Worm (Caenorhabditis elegans): ENCODE results near the gene xnd-1.

The xnd-1 gene

ce11 chrIII:5603439-5603986 is 747 bp upstream of the xnd-1 start, which contains the start of gene madf-11:
Gene madf-11, minus strand, starts transcription at chrIII:5603489.
- peak; percentile 73 for TF ChIP-seq ceh-90 (tag; optimal IDR thresholded peaks at IDR 0.05)
- peak; percentile 92 for TF ChIP-seq rnt-1 (tag; optimal IDR thresholded peaks at IDR 0.05)
- peak; percentile 23 for TF ChIP-seq F16B12.6 (tag; optimal IDR thresholded peaks at IDR 0.05)
- TF ChIP-seq lin-35 (GFP tag; optimal IDR thresholded peaks at IDR 0.05): peak; percentile 70 to 83
- TF ChIP-seq jun-1 (tag; optimal IDR thresholded peaks at IDR 0.05): no peak
- no peak for TF ChIP-seq tlp-1 (tag; optimal IDR thresholded peaks at IDR 0.05)
- no peak for TF ChIP-seq efl-3 (GFP tag; optimal IDR thresholded peaks at IDR 0.05)
- peak; percentile 49 for TF ChIP-seq nhr-90 (tag; optimal IDR thresholded peaks at IDR 0.05; ENCODE audit: poor library complexity)
- TF ChIP-seq irx-1 (tag; optimal IDR thresholded peaks at IDR 0.05): peak; percentile 10
- peak; percentile 48 to 76 (median 75) for TF ChIP-seq dpl-1 (GFP tag; optimal IDR thresholded peaks at IDR 0.05)
- peak; percentile 62 for TF ChIP-seq lin-13 (GFP tag; optimal IDR thresholded peaks at IDR 0.05)
- TF ChIP-seq nhr-76 (tag; optimal IDR thresholded peaks at IDR 0.05): no peak
- TF ChIP-seq mep-1 (tag; optimal IDR thresholded peaks at IDR 0.05): peak; percentile 76
- no peak for TF ChIP-seq hpl-2 (GFP tag; optimal IDR thresholded peaks at IDR 0.05)
- peak; percentile 58 for TF ChIP-seq xbp-1 (tag; optimal IDR thresholded peaks at IDR 0.05)
- TF ChIP-seq fkh-4 (tag; optimal IDR thresholded peaks at IDR 0.05; ENCODE audit: borderline replicate concordance): no peak
- TF ChIP-seq unc-86 (tag; optimal IDR thresholded peaks at IDR 0.05): peak; percentile 41
- TF ChIP-seq vab-15 (tag; optimal IDR thresholded peaks at IDR 0.05): no peak
- no peak for TF ChIP-seq mab-9 (GFP tag; IDR thresholded peaks at IDR 0.05)
- TF ChIP-seq efl-1 (optimal IDR thresholded peaks at IDR 0.05): peak; percentile 77 to 88
- TF ChIP-seq efl-1 (GFP tag; optimal IDR thresholded peaks at IDR 0.05 in 1 of 2): peak; percentile 74 to 97
- peak; percentile 75 for TF ChIP-seq blmp-1 (tag; optimal IDR thresholded peaks at IDR 0.05)
- TF ChIP-seq C16A3.4 (tag; optimal IDR thresholded peaks at IDR 0.05): peak; percentile 49
- peak; percentile 64 for TF ChIP-seq snpc-4 (tag; optimal IDR thresholded peaks at IDR 0.05)
- TF ChIP-seq mdl-1 (tag; optimal IDR thresholded peaks at IDR 0.05): peak in 1 of 2 experiments; percentile 70
- peak; percentile 78 for TF ChIP-seq lir-3 (tag; optimal IDR thresholded peaks at IDR 0.05; ENCODE audit: poor library complexity)
- TF ChIP-seq nhr-237 (tag; optimal IDR thresholded peaks at IDR 0.05): no peak
- TF ChIP-seq tbx-2 (tag; optimal IDR thresholded peaks at IDR 0.05): peak; percentile 68
- no peak for TF ChIP-seq nhr-12 (tag; optimal IDR thresholded peaks at IDR 0.05)
- peak; percentile 90 for TF ChIP-seq lin-14 (GFP tag; optimal IDR thresholded peaks at IDR 0.05)
- TF ChIP-seq ceh-82 (tag; optimal IDR thresholded peaks at IDR 0.05): peak in 2 of 3 experiments; percentile 23 to 78
- no peak for TF ChIP-seq hlh-17 (GFP tag; optimal IDR thresholded peaks at IDR 0.05; ENCODE audit: borderline replicate concordance)
- peak; percentile 76 for TF ChIP-seq nhr-71 (tag; optimal IDR thresholded peaks at IDR 0.05)
- peak; percentile 79 for TF ChIP-seq lin-15B (tag; optimal IDR thresholded peaks at IDR 0.05)
- peak; percentile 29 for TF ChIP-seq fkh-10 (GFP tag; optimal IDR thresholded peaks at IDR 0.05)
- no peak for TF ChIP-seq egl-27 (tag; optimal IDR thresholded peaks at IDR 0.05)
- TF ChIP-seq ces-1 (GFP tag; optimal IDR thresholded peaks at IDR 0.05): no peak
- TF ChIP-seq elt-3 (tag; optimal IDR thresholded peaks at IDR 0.05): peak in 1 of 6 experiments; percentile 33
- TF ChIP-seq skn-1 (tag; optimal IDR thresholded peaks at IDR 0.05): peak; percentile 52
- peak; percentile 83 for TF ChIP-seq nhr-85 (tag)
- TF ChIP-seq nhr-47 (tag; optimal IDR thresholded peaks at IDR 0.05): peak; percentile 71
- TF ChIP-seq lsy-2 (tag; optimal IDR thresholded peaks at IDR 0.05): peak; percentile 66 to 83
- TF ChIP-seq isw-1 (GFP tag; IDR thresholded peaks at IDR 0.05): no peak; the same call in 1 of the 2 replicates
- no peak for TF ChIP-seq pag-3 (tag; optimal IDR thresholded peaks at IDR 0.05; ENCODE audit: borderline replicate concordance, insufficient read depth)
- TF ChIP-seq snu-23 (GFP tag; optimal IDR thresholded peaks at IDR 0.05): peak; percentile 75
- peak in 1 of 2 experiments; percentile 69 for TF ChIP-seq ztf-11 (tag; optimal IDR thresholded peaks at IDR 0.05)
- TF ChIP-seq alr-1 (tag; optimal IDR thresholded peaks at IDR 0.05; ENCODE audit: borderline replicate concordance): no peak
- no peak for TF ChIP-seq mef-2 (tag; optimal IDR thresholded peaks at IDR 0.05)
- TF ChIP-seq nhr-20 (tag; optimal IDR thresholded peaks at IDR 0.05): peak; percentile 59
- TF ChIP-seq unc-62 (GFP tag; optimal IDR thresholded peaks at IDR 0.05): no peak
- no peak for TF ChIP-seq dsc-1 (tag; optimal IDR thresholded peaks at IDR 0.05)
- TF ChIP-seq nhr-19 (GFP tag; conservative IDR thresholded peaks at IDR 0.05): peak; percentile 56
